Worm (Caenorhabditis elegans): ENCODE data around the gene fbxl-5.

The fbxl-5 gene

DNA sequence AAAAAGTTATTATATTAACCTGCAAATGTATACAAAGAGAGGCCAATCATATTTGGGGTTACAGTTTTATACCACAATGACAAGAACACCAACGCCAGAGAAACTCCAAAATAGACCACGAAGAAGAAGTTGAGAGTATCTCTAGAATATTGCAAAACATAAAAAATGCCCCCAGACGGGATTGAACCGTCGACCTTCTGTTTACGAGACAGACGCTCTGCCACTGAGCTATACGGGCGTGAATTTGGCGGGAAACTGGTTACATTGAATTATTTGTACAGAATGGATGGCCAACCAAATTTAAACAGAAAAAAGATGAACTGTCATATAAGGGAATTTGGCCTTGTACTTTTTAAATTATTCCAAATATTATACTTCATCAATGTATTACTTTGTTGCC, 12.2 kb upstream of the fbxl-5 start:
- TF ChIP-seq unc-62 (GFP tag; optimal IDR thresholded peaks at IDR 0.05) = no peak

- no peak for TF ChIP-seq unc-62 (GFP tag; optimal IDR thresholded peaks at IDR 0.05)
Measured at ce11 chrV:7733240-7733765, 9.4 kb upstream of the fbxl-5 start.

DNA sequence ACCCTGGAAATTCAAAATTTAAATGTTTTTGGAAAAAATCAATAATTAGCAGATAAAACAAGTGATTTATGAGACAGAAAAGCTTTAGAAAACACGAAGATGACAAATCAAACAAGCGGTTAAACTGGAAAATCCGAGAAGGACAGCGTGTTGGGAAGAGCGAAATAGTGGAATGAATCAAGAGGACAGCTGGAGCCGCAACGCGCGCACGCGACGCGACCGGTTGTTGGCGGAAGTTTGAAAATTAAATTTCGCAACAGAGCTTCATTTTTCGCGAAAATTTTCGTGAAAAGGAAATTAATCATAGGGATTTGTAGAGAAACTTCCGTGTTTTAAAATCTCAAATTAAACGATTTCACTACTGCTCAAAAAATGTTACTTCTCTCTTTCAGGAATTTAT, 7.8 kb upstream of the fbxl-5 start, which contains the start of gene clic-1:
TSS of gene clic-1 (minus strand) at position 3 of the 400 bp plus-strand sequence.
- no peak for TF ChIP-seq unc-62 (GFP tag; optimal IDR thresholded peaks at IDR 0.05)

- no peak for TF ChIP-seq unc-62 (GFP tag; optimal IDR thresholded peaks at IDR 0.05)
Measured at ce11 chrV:7735319-7735718, 7.4 kb upstream of the fbxl-5 start, which contains the start of gene srr-10. TSS of gene srr-10 (plus strand) at chrV:7735619.

DNA sequence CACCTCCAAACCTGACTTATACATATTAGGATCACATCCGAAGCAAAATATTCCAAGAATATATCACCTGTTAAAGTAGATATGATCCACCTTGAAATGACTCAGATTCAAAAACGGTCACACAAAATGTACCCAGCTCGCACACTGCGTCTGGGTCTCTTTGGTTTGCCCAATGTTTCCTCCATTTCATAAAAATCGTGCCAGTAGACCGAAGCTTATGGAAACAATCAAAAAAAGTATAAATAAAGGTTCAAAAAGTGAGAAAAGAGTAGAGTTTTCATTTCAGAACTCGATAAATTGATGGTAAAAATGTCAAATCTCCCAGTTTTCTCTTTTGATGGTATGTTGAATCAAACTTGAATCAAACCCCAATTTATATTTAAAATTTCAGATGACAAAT, 5.0 kb upstream of the fbxl-5 start, which contains the start of gene srr-9:
TSS of gene srr-9 (plus strand) at position 301 of the 400 bp plus-strand sequence.
- TF ChIP-seq unc-62 (GFP tag; optimal IDR thresholded peaks at IDR 0.05) = no peak

DNA sequence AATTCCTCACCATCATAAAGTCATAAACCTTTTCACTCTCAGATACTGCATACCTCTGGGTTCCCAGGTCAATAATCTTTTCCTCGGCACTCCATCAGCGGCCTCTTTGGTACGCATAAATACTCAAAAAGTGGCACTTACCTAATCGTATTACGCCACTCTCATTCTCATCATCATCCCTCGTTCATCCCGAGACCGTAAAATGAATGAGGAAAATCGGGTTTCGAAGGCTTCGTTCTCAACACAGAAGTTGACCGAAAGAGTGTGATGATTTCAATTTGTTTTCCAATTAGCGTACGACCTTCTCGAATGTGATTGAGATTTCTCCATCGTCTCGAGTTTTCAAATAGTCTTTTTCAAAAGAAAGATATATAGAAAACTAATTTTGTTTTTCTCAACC, 2.8 kb upstream of the fbxl-5 start:
- TF ChIP-seq unc-62 (GFP tag; optimal IDR thresholded peaks at IDR 0.05) = no peak

DNA sequence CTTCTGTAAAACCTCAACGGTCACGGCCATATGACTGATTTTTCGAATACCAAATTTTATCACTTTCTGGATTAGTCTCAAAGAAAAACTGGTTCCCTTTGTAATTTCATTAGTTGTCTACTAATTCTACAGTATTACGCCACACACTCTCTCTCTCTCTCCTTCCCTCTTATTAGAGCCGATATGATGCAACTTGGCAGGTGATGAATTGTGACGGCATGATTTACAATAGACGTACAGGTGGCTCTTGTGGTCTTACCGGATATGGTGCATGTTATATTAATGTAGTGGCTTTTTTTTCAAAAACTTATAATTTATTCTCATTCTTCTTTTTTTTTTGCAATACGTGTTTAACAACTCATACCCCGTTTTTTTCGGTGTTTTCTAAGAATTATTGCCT, 791 bp upstream of the fbxl-5 start:
- no peak for TF ChIP-seq unc-62 (GFP tag; optimal IDR thresholded peaks at IDR 0.05)

ce11 chrV:7744068-7744467, 1.4 kb downstream of the fbxl-5 start:
- no peak for TF ChIP-seq unc-62 (GFP tag; optimal IDR thresholded peaks at IDR 0.05)

ce11 chrV:7745386-7745785, 2.7 kb downstream of the fbxl-5 start:
- no peak for TF ChIP-seq unc-62 (GFP tag; optimal IDR thresholded peaks at IDR 0.05)

- no peak for TF ChIP-seq unc-62 (GFP tag; optimal IDR thresholded peaks at IDR 0.05)
Measured at ce11 chrV:7745903-7746302, 3.2 kb downstream of the fbxl-5 start.

DNA sequence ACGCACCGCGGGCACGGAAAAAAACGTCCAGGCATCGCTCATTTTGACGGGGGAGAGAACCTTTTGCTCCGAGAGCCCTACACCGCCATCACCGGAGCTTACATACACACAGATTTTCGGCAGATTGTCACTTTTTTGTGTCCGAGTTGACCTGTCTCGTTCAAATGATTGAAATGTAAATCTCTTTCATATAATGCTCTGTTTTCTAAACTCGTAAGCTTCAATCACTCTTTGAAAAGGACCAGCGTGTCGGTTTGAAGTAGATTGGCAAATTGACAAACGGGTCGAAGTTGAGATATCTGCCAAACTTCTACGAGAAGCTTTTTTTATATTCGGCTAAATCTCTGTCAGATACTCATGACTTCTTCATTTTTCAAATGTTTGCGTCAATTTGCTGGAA, 4.4 kb downstream of the fbxl-5 start:
- TF ChIP-seq unc-62 (GFP tag; optimal IDR thresholded peaks at IDR 0.05) = no peak

- TF ChIP-seq unc-62 (GFP tag; optimal IDR thresholded peaks at IDR 0.05) = no peak
Measured at ce11 chrV:7747987-7748607, 5.4 kb downstream of the fbxl-5 start.

- TF ChIP-seq unc-62 (GFP tag; optimal IDR thresholded peaks at IDR 0.05) = no peak
Measured at ce11 chrV:7749708-7750107, 7.0 kb downstream of the fbxl-5 start.

- TF ChIP-seq unc-62 (GFP tag; optimal IDR thresholded peaks at IDR 0.05) = no peak
Measured at ce11 chrV:7754557-7754956, 11.8 kb downstream of the fbxl-5 start, which contains the start of gene T05B11.4. TSS of gene T05B11.4 (minus strand) at chrV:7754657.

- TF ChIP-seq unc-62 (GFP tag; optimal IDR thresholded peaks at IDR 0.05) = no peak
Measured at ce11 chrV:7755991-7756390, 13.3 kb downstream of the fbxl-5 start.

DNA sequence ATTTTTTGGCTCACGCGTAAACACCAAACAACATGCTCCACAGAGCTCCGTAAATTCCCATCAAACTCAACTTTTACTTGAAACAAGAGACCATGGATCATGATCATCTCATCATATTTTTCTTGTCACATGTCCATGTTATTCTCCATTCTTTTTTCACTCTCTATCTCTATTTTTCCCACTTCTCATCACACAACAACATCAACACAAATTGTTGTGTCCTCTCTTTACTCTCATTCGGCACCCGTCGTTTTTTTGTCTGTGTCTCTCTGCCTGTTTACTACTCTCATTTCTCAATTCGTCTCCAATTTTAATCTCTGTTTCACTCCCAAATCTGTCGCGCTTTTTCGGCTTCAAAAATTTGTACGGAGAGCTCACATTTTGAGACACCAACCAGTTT, 16.6 kb downstream of the fbxl-5 start:
- no peak for TF ChIP-seq unc-62 (GFP tag; optimal IDR thresholded peaks at IDR 0.05)

ce11 chrV:7760174-7760573, 17.5 kb downstream of the fbxl-5 start, which contains the start of gene hint-3:
TSS of gene hint-3 (plus strand) at chrV:7760474.
- no peak for TF ChIP-seq unc-62 (GFP tag; optimal IDR thresholded peaks at IDR 0.05)

ce11 chrV:7761906-7762305, 19.2 kb downstream of the fbxl-5 start:
- TF ChIP-seq unc-62 (GFP tag; optimal IDR thresholded peaks at IDR 0.05) = no peak
